Worm (Caenorhabditis elegans) whole organism, L2 larva: ENCODE results near the gene T23F6.5.

Experiments used
- C34F6.9 ChIP-seq: fragments of 150-350 bp; optimal IDR thresholded peaks from 2 replicates; lab custom pipeline; 2014; ENCODE audit warnings: missing biosample characterization, missing genetic modification characterization
- F13H6.1 ChIP-seq: sonication (generic microtip); optimal IDR thresholded peaks from 2 replicates; lab custom pipeline; 2016; ENCODE audit warnings: missing genetic modification characterization, missing compliant biosample characterization
- R02D3.7 ChIP-seq: fragments of 150-350 bp; optimal IDR thresholded peaks from 2 replicates; lab custom pipeline; 2014; ENCODE audit warnings: missing biosample characterization, missing genetic modification characterization
- Y55F3AM.14 ChIP-seq: fragments of 200-800 bp; sonication (Bioruptor generic); optimal IDR thresholded peaks from 2 replicates; lab custom pipeline; 2018; ENCODE audit warnings: mild to moderate bottlenecking, missing genetic modification characterization, missing compliant biosample characterization
- ZK546.5 ChIP-seq: sonication (generic microtip); optimal IDR thresholded peaks from 2 replicates; lab custom pipeline; 2017; ENCODE audit warnings: missing biosample characterization, missing genetic modification characterization
- aly-2 ChIP-seq: fragments of 150-350 bp; optimal IDR thresholded peaks from 2 replicates; lab custom pipeline; 2014; ENCODE audit warnings: missing biosample characterization, missing genetic modification characterization
- blmp-1 ChIP-seq: sonication (generic microtip); optimal IDR thresholded peaks from 2 replicates; lab custom pipeline; 2017; ENCODE audit warnings: missing genetic modification characterization, mild to moderate bottlenecking, missing compliant biosample characterization, antibody characterized with exemption, moderate library complexity; ENCODE audit not compliant: insufficient read depth
- ceh-16 ChIP-seq: fragments of 150-350 bp; optimal IDR thresholded peaks from 2 replicates; lab custom pipeline; 2014; ENCODE audit warnings: missing biosample characterization, missing genetic modification characterization
- ceh-82 ChIP-seq: fragments of 150-350 bp; optimal IDR thresholded peaks from 2 replicates; lab custom pipeline; 2014; ENCODE audit warnings: missing biosample characterization, missing genetic modification characterization
- crh-2 ChIP-seq: sonication (generic microtip); optimal IDR thresholded peaks from 2 replicates; lab custom pipeline; 2017; ENCODE audit warnings: missing biosample characterization, missing genetic modification characterization
- egl-27 ChIP-seq: sonication (generic microtip); optimal IDR thresholded peaks from 3 replicates; lab custom pipeline; 2017; ENCODE audit warnings: missing biosample characterization, missing genetic modification reagents, missing genetic modification characterization
- elt-1 ChIP-seq: fragments of 150-350 bp; optimal IDR thresholded peaks from 2 replicates; lab custom pipeline; 2014; ENCODE audit warnings: missing biosample characterization, missing genetic modification characterization
- elt-3 ChIP-seq: sonication (generic microtip); optimal IDR thresholded peaks from 2 replicates; lab custom pipeline; 2017; ENCODE audit warnings: missing biosample characterization, missing genetic modification characterization
- fos-1 ChIP-seq: fragments of 150-350 bp; optimal IDR thresholded peaks from 2 replicates; lab custom pipeline; 2014; ENCODE audit warnings: missing biosample characterization, missing genetic modification characterization
- lin-39 ChIP-seq: fragments of 150-350 bp; optimal IDR thresholded peaks from 2 replicates; lab custom pipeline; 2014; ENCODE audit warnings: missing biosample characterization, missing genetic modification reagents, missing genetic modification characterization
- lsy-2 ChIP-seq, 2 experiments: fragments of 150-350 bp in 1 of 2; sonication (generic microtip) in 1 of 2; optimal IDR thresholded peaks; 2 replicates each; lab custom pipeline; 2014 to 2017; ENCODE audit warnings: missing biosample characterization in 2 of 2, missing genetic modification characterization in 2 of 2
- mab-5 ChIP-seq: fragments of 150-350 bp; optimal IDR thresholded peaks from 2 replicates; lab custom pipeline; 2014; ENCODE audit warnings: missing biosample characterization, missing genetic modification characterization
- mbf-1 ChIP-seq: sonication (generic microtip); optimal IDR thresholded peaks from 2 replicates; lab custom pipeline; 2017; ENCODE audit warnings: missing biosample characterization, missing genetic modification characterization
- nhr-10 ChIP-seq: sonication (generic microtip); optimal IDR thresholded peaks from 2 replicates; lab custom pipeline; 2017; ENCODE audit warnings: missing biosample characterization, missing genetic modification characterization
- nhr-12 ChIP-seq: fragments of 150-350 bp; optimal IDR thresholded peaks from 2 replicates; lab custom pipeline; 2014; ENCODE audit warnings: missing biosample characterization, missing genetic modification characterization
- nhr-129 ChIP-seq: fragments of 150-350 bp; optimal IDR thresholded peaks from 2 replicates; lab custom pipeline; 2014; ENCODE audit warnings: missing biosample characterization, missing genetic modification characterization
- nhr-21 ChIP-seq: fragments of 150-350 bp; optimal IDR thresholded peaks from 2 replicates; lab custom pipeline; 2014; ENCODE audit warnings: missing biosample characterization, missing genetic modification characterization
- nhr-23 ChIP-seq: fragments of 150-350 bp; optimal IDR thresholded peaks from 2 replicates; lab custom pipeline; 2014; ENCODE audit warnings: missing biosample characterization, missing genetic modification reagents, missing genetic modification characterization
- nhr-237 ChIP-seq: fragments of 150-350 bp; optimal IDR thresholded peaks from 2 replicates; lab custom pipeline; 2014; ENCODE audit warnings: missing biosample characterization, missing genetic modification characterization
- nhr-25 ChIP-seq: fragments of 150-350 bp; sonication (generic microtip); optimal IDR thresholded peaks from 3 replicates; lab custom pipeline; 2014; ENCODE audit warnings: missing biosample characterization, missing genetic modification characterization
- nhr-77 ChIP-seq: fragments of 150-350 bp; optimal IDR thresholded peaks from 2 replicates; lab custom pipeline; 2014; ENCODE audit warnings: missing biosample characterization, missing genetic modification characterization
- peb-1 ChIP-seq: fragments of 150-350 bp; optimal IDR thresholded peaks from 2 replicates; lab custom pipeline; 2014; ENCODE audit warnings: missing biosample characterization, missing genetic modification characterization
- sem-4 ChIP-seq: fragments of 150-350 bp; optimal IDR thresholded peaks from 2 replicates; lab custom pipeline; 2014; ENCODE audit warnings: missing biosample characterization, missing genetic modification reagents, missing genetic modification characterization
- skn-1 ChIP-seq: sonication (generic microtip); optimal IDR thresholded peaks from 2 replicates; lab custom pipeline; 2017; ENCODE audit warnings: missing biosample characterization, missing genetic modification characterization
- sma-3 ChIP-seq: sonication (generic microtip); optimal IDR thresholded peaks from 2 replicates; lab custom pipeline; 2016; ENCODE audit warnings: missing genetic modification reagents, missing genetic modification characterization, missing compliant biosample characterization
- sma-9 ChIP-seq, 2 experiments: fragments of 150-350 bp in 1 of 2; sonication (generic microtip) in 1 of 2; optimal IDR thresholded peaks; 2 replicates each; lab custom pipeline; 2014 to 2016; ENCODE audit warnings: missing genetic modification characterization in 2 of 2, mild to moderate bottlenecking in 1 of 2, missing biosample characterization in 1 of 2, missing compliant biosample characterization in 1 of 2, missing genetic modification reagents in 1 of 2, moderate library complexity in 1 of 2
- snpc-4 ChIP-seq: fragments of 150-350 bp; optimal IDR thresholded peaks from 2 replicates; lab custom pipeline; 2014; ENCODE audit warnings: missing biosample characterization, missing genetic modification characterization
- unc-55 ChIP-seq: fragments of 150-350 bp; sonication (generic microtip); optimal IDR thresholded peaks from 3 replicates; lab custom pipeline; 2014; ENCODE audit warnings: missing biosample characterization, missing genetic modification reagents, missing genetic modification characterization
- unc-62 ChIP-seq: fragments of 150-350 bp; optimal IDR thresholded peaks from 2 replicates; lab custom pipeline; 2014; ENCODE audit warnings: missing biosample characterization, missing genetic modification reagents, missing genetic modification characterization
- zag-1 ChIP-seq: fragments of 150-350 bp; optimal IDR thresholded peaks from 2 replicates; lab custom pipeline; 2014; ENCODE audit warnings: missing biosample characterization, missing genetic modification characterization
- ztf-4 ChIP-seq: fragments of 150-350 bp; optimal IDR thresholded peaks from 2 replicates; lab custom pipeline; 2014; ENCODE audit warnings: missing biosample characterization, missing genetic modification characterization

The T23F6.5 gene

DNA sequence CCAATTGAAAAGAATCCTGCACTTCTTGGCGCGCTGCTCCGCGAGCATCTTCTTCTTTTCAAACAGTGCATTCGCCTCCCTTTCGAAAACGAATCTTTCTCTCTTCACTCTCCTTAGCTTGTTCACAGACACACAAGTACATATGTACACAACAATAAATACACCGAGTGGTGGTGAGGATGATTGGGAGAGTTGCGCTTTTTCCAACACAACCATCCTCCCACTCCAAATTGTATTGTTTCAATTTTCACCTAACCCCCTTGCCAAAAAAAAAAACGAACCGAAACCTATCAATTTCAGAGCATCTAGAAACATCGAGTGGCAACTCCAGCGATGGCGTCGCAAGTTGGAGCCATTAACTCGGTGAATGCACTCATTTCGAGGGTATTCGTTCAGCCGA is 4.9 kb upstream of the T23F6.5 start, which contains the start of gene inx-6:
TSS of gene inx-6 (plus strand) at position 301 of the 400 bp plus-strand sequence.
- TF ChIP-seq sma-3 (GFP tag; lab: Kevin White, UChicago) (no peak), nhr-10 (no peak), C34F6.9 (tag; lab: Kevin White, UChicago) (no peak), elt-1 (tag; lab: Kevin White, UChicago) (no peak), snpc-4 (no peak), nhr-23 (no peak), R02D3.7 (tag; lab: Kevin White, UChicago) (no peak), ceh-16 (tag; lab: Kevin White, UChicago) (no peak), mbf-1 (tag; lab: Kevin White, UChicago) (no peak), nhr-25 (no peak), unc-62 (GFP tag; lab: Kevin White, UChicago) (no peak), nhr-21 (tag; lab: Kevin White, UChicago) (no peak), blmp-1 (tag; lab: Kevin White, UChicago) (no peak), lin-39 (tag; lab: Kevin White, UChicago) (no peak), Y55F3AM.14 (GFP tag; lab: Kevin White, UChicago) (no peak), ceh-82 (tag; lab: Kevin White, UChicago) (no peak), ZK546.5 (tag; lab: Kevin White, UChicago) (no peak), nhr-237 (tag; lab: Kevin White, UChicago) (no peak)

- TF ChIP-seq crh-2 (tag; lab: Kevin White, UChicago), result no peak
- no peak for TF ChIP-seq aly-2 (tag; lab: Kevin White, UChicago)
- no peak for TF ChIP-seq ztf-4 (tag; lab: Kevin White, UChicago)
- no peak for TF ChIP-seq unc-62 (GFP tag; lab: Kevin White, UChicago)
- TF ChIP-seq ceh-16 (tag; lab: Kevin White, UChicago), result no peak
- TF ChIP-seq elt-3 (tag; lab: Kevin White, UChicago), result no peak
- no peak for TF ChIP-seq ZK546.5 (tag; lab: Kevin White, UChicago)
- TF ChIP-seq F13H6.1 (tag; lab: Kevin White, UChicago), result no peak
- no peak for TF ChIP-seq nhr-129 (tag; lab: Kevin White, UChicago)
- TF ChIP-seq snpc-4, result no peak
- TF ChIP-seq lin-39 (tag; lab: Kevin White, UChicago), result no peak
- TF ChIP-seq, all 48 proteins: peak for 0
Observed at ce11 chrIV:12744713-12745112, 3.4 kb upstream of the T23F6.5 start, which contains the start of gene C36H8.1. Gene C36H8.1 (minus strand): TSS chrIV:12744813.

DNA sequence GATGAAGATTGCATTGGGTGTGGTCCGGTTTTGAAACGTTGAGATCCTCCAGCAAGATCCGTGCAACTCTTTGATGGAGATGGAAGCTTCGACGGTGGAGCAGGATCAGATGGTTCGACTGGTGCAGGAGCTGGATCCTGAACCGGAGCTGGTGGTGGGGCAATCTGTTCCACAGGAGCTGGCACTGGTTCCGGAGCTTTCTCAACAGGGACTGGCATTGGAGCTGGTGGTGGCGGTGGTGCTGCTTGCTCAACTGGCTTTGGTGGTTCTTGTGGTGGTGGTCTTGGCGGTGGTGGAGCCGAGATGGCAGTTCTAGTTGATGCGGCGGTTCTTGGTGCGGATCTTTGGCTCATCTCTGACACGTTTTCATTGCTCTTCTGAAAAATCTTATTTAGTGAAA is 2.3 kb upstream of the T23F6.5 start:
- TF ChIP-seq snpc-4, result no peak
- no peak for TF ChIP-seq nhr-77 (tag; lab: Kevin White, UChicago)
- no peak for TF ChIP-seq peb-1
- TF ChIP-seq unc-62 (GFP tag; lab: Kevin White, UChicago), result no peak
- TF ChIP-seq nhr-10, result no peak
- TF ChIP-seq sem-4, result no peak
- no peak for TF ChIP-seq egl-27
- TF ChIP-seq zag-1 (tag; lab: Kevin White, UChicago), result no peak
- no peak for TF ChIP-seq nhr-12 (tag; lab: Kevin White, UChicago)
- TF ChIP-seq Y55F3AM.14 (GFP tag; lab: Kevin White, UChicago), result no peak
- TF ChIP-seq ztf-4 (tag; lab: Kevin White, UChicago), result no peak
- no peak for TF ChIP-seq nhr-237 (tag; lab: Kevin White, UChicago)
- TF ChIP-seq sma-9 (GFP tag; optimal IDR thresholded peaks at IDR 0.05; lab: Kevin White, UChicago), result no peak
- TF ChIP-seq sma-9 (tag; optimal IDR thresholded peaks at IDR 0.05; lab: Kevin White, UChicago), result no peak
- TF ChIP-seq mab-5 (tag; lab: Kevin White, UChicago), result no peak
- no peak for TF ChIP-seq lsy-2 (tag; optimal IDR thresholded peaks at IDR 0.05; lab: Kevin White, UChicago)
- no peak for TF ChIP-seq unc-55 (GFP tag; lab: Kevin White, UChicago)
- TF ChIP-seq ceh-82 (tag; lab: Kevin White, UChicago), result no peak
- no peak for TF ChIP-seq C34F6.9 (tag; lab: Kevin White, UChicago)

DNA sequence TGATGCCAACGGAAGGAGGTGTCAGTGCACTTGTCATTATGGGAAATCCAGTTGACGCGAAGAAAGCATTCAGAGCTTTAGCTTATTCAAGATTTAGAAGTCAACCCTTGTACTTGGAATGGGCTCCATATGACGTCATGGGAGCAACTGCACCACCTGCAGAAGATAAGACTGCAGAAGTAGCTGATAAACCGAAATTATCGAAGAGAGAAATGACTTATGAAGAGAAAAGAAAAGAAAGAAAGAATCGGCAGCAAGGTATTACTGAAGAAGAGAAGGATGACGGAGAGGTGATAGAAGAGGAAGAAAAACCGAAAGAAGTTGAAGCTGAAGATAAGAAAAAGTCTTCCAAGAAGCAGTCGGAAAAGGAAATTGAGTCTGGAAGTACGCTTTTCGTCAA is 13.2 kb downstream of the T23F6.5 start:
- TF ChIP-seq skn-1, result no peak
- peak; percentile 80 for TF ChIP-seq fos-1 (tag; lab: Kevin White, UChicago)
- TF ChIP-seq, all 48 proteins: peak for 1
